Fruit fly (Drosophila melanogaster): Measurements from ENCODE around the gene Cpr67B.

Cpr67B gene

dm6 chr3L:9435315-9435714, 30.7 kb downstream of the Cpr67B start, which contains the start of gene CG42526 (continued):
- TF ChIP-seq CG13894 (tag; optimal IDR thresholded peaks at IDR 0.05) (peak; percentile 4), CG13424 (tag; optimal IDR thresholded peaks at IDR 0.05) (peak; percentile 3), bab2 (GFP tag; optimal IDR thresholded peaks at IDR 0.05) (peak; percentile 56), CG9932 (GFP tag; IDR thresholded peaks at IDR 0.05) (peak; percentile 76), stwl (tag; optimal IDR thresholded peaks at IDR 0.05) (peak; percentile 75), CG33213 (GFP tag; optimal IDR thresholded peaks at IDR 0.05) (peak; percentile 12), CG13775 (GFP tag; optimal IDR thresholded peaks at IDR 0.05) (peak; percentile 1), Dip3 (GFP tag; optimal IDR thresholded peaks at IDR 0.05) (peak; percentile 56), CG9727 (GFP tag; optimal IDR thresholded peaks at IDR 0.05) (peak; percentile 17), CG16813 (GFP tag; IDR thresholded peaks at IDR 0.05; ENCODE audit: partially characterized antibody) (0 out of 3 replicates have a peak, but pooled peaks have one; percentile 17), Dfd (GFP tag; optimal IDR thresholded peaks at IDR 0.05) (no peak), CG8290 (GFP tag; optimal IDR thresholded peaks at IDR 0.05) (peak; percentile 29), CG8290 (tag; optimal IDR thresholded peaks at IDR 0.05) (peak in 1 of 2 experiments; percentile 78), CG32532 (GFP tag; IDR thresholded peaks at IDR 0.05) (peak; percentile 44; the same call in 1 of the 2 replicates), E2f2 (GFP tag; IDR thresholded peaks at IDR 0.05) (peak; percentile 84), CG14014 (GFP tag; IDR thresholded peaks at IDR 0.05) (peak; percentile 73), Max (GFP tag; optimal IDR thresholded peaks at IDR 0.05) (peak; percentile 26), Abd-B (GFP tag; optimal IDR thresholded peaks at IDR 0.05) (peak; percentile 2), Atf-2 (GFP tag; optimal IDR thresholded peaks at IDR 0.05) (peak; percentile 22), Hr78 (GFP tag; optimal IDR thresholded peaks at IDR 0.05) (no peak), CG11247 (GFP tag; IDR thresholded peaks at IDR 0.05) (peak; percentile 44; the same call in 1 of the 2 replicates), crp (GFP tag; optimal IDR thresholded peaks at IDR 0.05) (peak; percentile 56 to 90), CG42726 (GFP tag; IDR thresholded peaks at IDR 0.05; ENCODE audit: partially characterized antibody) (no peak), CG8388 (GFP tag; optimal IDR thresholded peaks at IDR 0.05) (peak; percentile 1), CG7786 (GFP tag; optimal IDR thresholded peaks at IDR 0.05) (peak; percentile 30), CG7928 (GFP tag; optimal IDR thresholded peaks at IDR 0.05) (no peak), CG10147 (GFP tag; optimal IDR thresholded peaks at IDR 0.05) (peak; percentile 22), unpg (GFP tag; optimal IDR thresholded peaks at IDR 0.05) (peak; percentile 43), zen2 (GFP tag; IDR thresholded peaks at IDR 0.05; ENCODE audit: partially characterized antibody) (no peak; the same call in 2 of the 3 replicates), hkb (optimal IDR thresholded peaks at IDR 0.05) (no peak), hkb (GFP tag; IDR thresholded peaks at IDR 0.05) (peak; percentile 28; the same call in 1 of the 2 replicates), CG3281 (GFP tag; optimal IDR thresholded peaks at IDR 0.05) (no peak), pzg (GFP tag; optimal IDR thresholded peaks at IDR 0.05) (peak; percentile 79), CG12299 (tag; optimal IDR thresholded peaks at IDR 0.05) (peak; percentile 28), gcm2 (GFP tag; optimal IDR thresholded peaks at IDR 0.05) (no peak), Hmx (GFP tag; optimal IDR thresholded peaks at IDR 0.05) (peak; percentile 35), Dek (tag; optimal IDR thresholded peaks at IDR 0.05) (no peak), Ets65A (GFP tag) (peak; percentile 93), CG3995 (GFP tag; optimal IDR thresholded peaks at IDR 0.05) (peak; percentile 21), CG8944 (GFP tag; optimal IDR thresholded peaks at IDR 0.05) (peak; percentile 30), CG1647 (GFP tag; optimal IDR thresholded peaks at IDR 0.05) (peak; percentile 7), fru (optimal IDR thresholded peaks at IDR 0.05) (no peak), vfl (GFP tag; optimal IDR thresholded peaks at IDR 0.05) (peak; percentile 61), CG18599 (GFP tag; optimal IDR thresholded peaks at IDR 0.05) (peak; percentile 48), H2.0 (GFP tag; IDR thresholded peaks at IDR 0.05) (peak; percentile 66), CG14860 (GFP tag; IDR thresholded peaks at IDR 0.05; ENCODE audit: partially characterized antibody) (no peak), sob (GFP tag; IDR thresholded peaks at IDR 0.05) (peak; percentile 59), bcd (GFP tag; optimal IDR thresholded peaks at IDR 0.05) (no peak), CG30403 (GFP tag; optimal IDR thresholded peaks at IDR 0.05) (peak; percentile 66), CG15601 (tag; optimal IDR thresholded peaks at IDR 0.05) (no peak), Doc3 (GFP tag; IDR thresholded peaks at IDR 0.05; ENCODE audit: partially characterized antibody) (peak; percentile 61)
